Worm (Caenorhabditis elegans): Measurements from ENCODE around the gene csa-1.

DNA sequence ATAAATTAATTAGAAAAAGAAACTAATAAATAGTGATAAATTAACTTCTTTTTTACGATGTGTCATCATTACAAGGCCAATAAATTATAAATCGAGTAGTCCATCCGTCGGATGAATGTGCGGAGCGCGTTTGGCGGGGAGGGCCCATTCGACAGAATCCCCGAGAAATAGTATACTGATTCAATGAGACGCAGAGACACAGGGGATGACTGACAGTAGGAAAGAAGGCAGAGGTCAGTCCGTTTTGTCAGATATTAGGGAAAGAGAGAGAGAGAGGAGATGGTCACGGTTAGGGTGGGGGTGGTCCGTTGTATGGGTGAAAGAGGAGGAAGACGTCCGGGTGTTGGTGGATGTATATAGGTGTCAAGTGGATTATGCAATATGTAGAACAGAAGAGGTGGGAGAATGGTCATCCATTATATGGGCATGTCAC is 10.9 kb downstream of the csa-1 start:
- TF ChIP-seq W03F9.2 (tag; optimal IDR thresholded peaks at IDR 0.05), result no peak
- TF ChIP-seq dao-5 (tag; optimal IDR thresholded peaks at IDR 0.05), result no peak

Measured in whole organism, L4/young adult.